Worm (Caenorhabditis elegans): ENCODE data around the gene K09F6.6.
"Not testable (repeated sequence)": the region's sequence is repeated elsewhere in the genome, so short reads cannot be mapped to it uniquely, and the experiment has no call there.

K09F6.6 gene

ce11 chrII:2292027-2292426, 12.9 kb upstream of the K09F6.6 start, which contains the start of gene K09F6.7:
TSS of gene K09F6.7 (minus strand) at chrII:2292127.
- TF ChIP-seq him-1 (tag; optimal IDR thresholded peaks at IDR 0.05) (no peak), W03F9.2 (tag; optimal IDR thresholded peaks at IDR 0.05) (no peak), dao-5 (tag; optimal IDR thresholded peaks at IDR 0.05) (no peak)

ce11 chrII:2289441-2289840, 10.3 kb upstream of the K09F6.6 start:
- TF ChIP-seq dao-5 (tag; optimal IDR thresholded peaks at IDR 0.05) (no peak), him-1 (tag; optimal IDR thresholded peaks at IDR 0.05) (no peak)

- TF ChIP-seq W03F9.2 (tag; optimal IDR thresholded peaks at IDR 0.05): no peak
- no peak for TF ChIP-seq him-1 (tag; optimal IDR thresholded peaks at IDR 0.05)
- TF ChIP-seq dao-5 (tag; optimal IDR thresholded peaks at IDR 0.05): no peak
Observed at ce11 chrII:2288798-2289197, 9.7 kb upstream of the K09F6.6 start, which contains the start of the genes K09F6.10 and K09F6.13. TSS of gene K09F6.10 (minus strand) at chrII:2288883. TSS of gene K09F6.13 (plus strand) at chrII:2289114.

ce11 chrII:2284703-2285102, 5.6 kb upstream of the K09F6.6 start:
- no peak for TF ChIP-seq dao-5 (tag; optimal IDR thresholded peaks at IDR 0.05)
- TF ChIP-seq him-1 (tag; optimal IDR thresholded peaks at IDR 0.05): no peak
- no peak for TF ChIP-seq W03F9.2 (tag; optimal IDR thresholded peaks at IDR 0.05)

- not testable (repeated sequence) for TF ChIP-seq him-1, W03F9.2, dao-5 (tag; optimal IDR thresholded peaks at IDR 0.05)
Observed at ce11 chrII:2282599-2282998, 3.5 kb upstream of the K09F6.6 start, which contains the start of gene K09F6.9. TSS of gene K09F6.9 (minus strand) at chrII:2282699.

ce11 chrII:2279839-2280238, 734 bp upstream of the K09F6.6 start, which contains the start of gene K09F6.11:
TSS of gene K09F6.11 (plus strand) at chrII:2280139.
- no peak for TF ChIP-seq him-1 (tag; optimal IDR thresholded peaks at IDR 0.05)
- no peak for TF ChIP-seq W03F9.2 (tag; optimal IDR thresholded peaks at IDR 0.05)
- no peak for TF ChIP-seq dao-5 (tag; optimal IDR thresholded peaks at IDR 0.05)

- TF ChIP-seq dao-5 (tag; optimal IDR thresholded peaks at IDR 0.05): no peak
- TF ChIP-seq W03F9.2 (tag; optimal IDR thresholded peaks at IDR 0.05): no peak
- TF ChIP-seq him-1 (tag; optimal IDR thresholded peaks at IDR 0.05): no peak
Observed at ce11 chrII:2277418-2277817, 1.7 kb downstream of the K09F6.6 start, which contains the start of gene K09F6.15. TSS of gene K09F6.15 (minus strand) at chrII:2277518.

- TF ChIP-seq W03F9.2 (tag; optimal IDR thresholded peaks at IDR 0.05): no peak
- no peak for TF ChIP-seq dao-5 (tag; optimal IDR thresholded peaks at IDR 0.05)
- TF ChIP-seq him-1 (tag; optimal IDR thresholded peaks at IDR 0.05): no peak
Observed at ce11 chrII:2273750-2274149, 5.4 kb downstream of the K09F6.6 start.

ce11 chrII:2254861-2255260, 24.2 kb downstream of the K09F6.6 start, which contains the start of gene K09F6.3:
TSS of gene K09F6.3 (plus strand) at chrII:2255161.
- TF ChIP-seq W03F9.2, dao-5, him-1 (tag; optimal IDR thresholded peaks at IDR 0.05): not testable (repeated sequence)

- TF ChIP-seq dao-5 (tag; optimal IDR thresholded peaks at IDR 0.05) (no peak), him-1 (tag; optimal IDR thresholded peaks at IDR 0.05) (no peak), W03F9.2 (tag; optimal IDR thresholded peaks at IDR 0.05) (no peak)
Observed at ce11 chrII:2253676-2254075, 25.4 kb downstream of the K09F6.6 start.

- TF ChIP-seq dao-5 (tag; optimal IDR thresholded peaks at IDR 0.05) (no peak), W03F9.2 (tag; optimal IDR thresholded peaks at IDR 0.05) (no peak)
Observed at ce11 chrII:2251617-2252016, 27.5 kb downstream of the K09F6.6 start.

- TF ChIP-seq W03F9.2 (tag; optimal IDR thresholded peaks at IDR 0.05): no peak
- no peak for TF ChIP-seq him-1 (tag; optimal IDR thresholded peaks at IDR 0.05)
- no peak for TF ChIP-seq dao-5 (tag; optimal IDR thresholded peaks at IDR 0.05)
Observed at ce11 chrII:2243342-2243741, 35.8 kb downstream of the K09F6.6 start, which contains the start of gene F54A3.2. TSS of gene F54A3.2 (plus strand) at chrII:2243642.

ce11 chrII:2236352-2236751, 42.8 kb downstream of the K09F6.6 start:
- TF ChIP-seq him-1 (tag; optimal IDR thresholded peaks at IDR 0.05): no peak
- TF ChIP-seq dao-5 (tag; optimal IDR thresholded peaks at IDR 0.05): no peak
- TF ChIP-seq W03F9.2 (tag; optimal IDR thresholded peaks at IDR 0.05): no peak

- no peak for TF ChIP-seq dao-5 (tag; optimal IDR thresholded peaks at IDR 0.05)
- TF ChIP-seq W03F9.2 (tag; optimal IDR thresholded peaks at IDR 0.05): no peak
- no peak for TF ChIP-seq him-1 (tag; optimal IDR thresholded peaks at IDR 0.05)
Observed at ce11 chrII:2233240-2233639, 45.9 kb downstream of the K09F6.6 start, which contains the start of gene cct-3. TSS of gene cct-3 (plus strand) at chrII:2233540.

ce11 chrII:2232429-2232828, 46.7 kb downstream of the K09F6.6 start, which contains the start of gene F54A3.6:
TSS of gene F54A3.6 (minus strand) at chrII:2232470.
- TF ChIP-seq W03F9.2, dao-5, him-1 (tag; optimal IDR thresholded peaks at IDR 0.05): not testable (repeated sequence)

Measured in whole organism, L4/young adult.